Worm (Caenorhabditis elegans): ENCODE results near the gene tmed-4.
"Not testable (repeated sequence)": the region's sequence is repeated elsewhere in the genome, so short reads cannot be mapped to it uniquely, and the experiment has no call there.

Gene tmed-4

DNA sequence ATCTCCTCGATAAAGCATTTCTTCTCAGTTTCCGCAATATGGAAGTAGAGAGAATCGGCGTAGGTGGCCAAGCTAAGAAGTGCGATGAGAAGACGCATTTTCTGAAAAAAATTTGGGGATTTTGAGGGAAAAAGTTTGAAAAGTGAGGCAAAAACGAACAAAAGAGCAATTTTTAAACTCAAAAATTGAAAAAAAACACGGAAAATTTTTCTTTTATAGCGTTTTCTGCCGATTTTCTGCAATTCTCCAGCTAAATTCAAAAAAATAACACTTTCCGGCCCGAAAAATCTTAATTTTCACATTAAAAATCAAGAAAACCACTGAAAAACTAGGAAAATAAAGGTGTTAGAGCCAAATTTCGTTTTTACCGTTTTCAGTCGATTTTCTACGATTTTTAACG, at the start of gene tmed-4:
tmed-4 (minus strand) TSS at position 101 of the 400 bp plus-strand sequence.
- TF ChIP-seq klf-2 (GFP tag; conservative IDR thresholded peaks at IDR 0.05); ztf-23 (GFP tag; IDR thresholded peaks at IDR 0.05); med-1 (GFP tag; optimal IDR thresholded peaks at IDR 0.05; ENCODE audit: insufficient read depth): not testable (repeated sequence)

DNA sequence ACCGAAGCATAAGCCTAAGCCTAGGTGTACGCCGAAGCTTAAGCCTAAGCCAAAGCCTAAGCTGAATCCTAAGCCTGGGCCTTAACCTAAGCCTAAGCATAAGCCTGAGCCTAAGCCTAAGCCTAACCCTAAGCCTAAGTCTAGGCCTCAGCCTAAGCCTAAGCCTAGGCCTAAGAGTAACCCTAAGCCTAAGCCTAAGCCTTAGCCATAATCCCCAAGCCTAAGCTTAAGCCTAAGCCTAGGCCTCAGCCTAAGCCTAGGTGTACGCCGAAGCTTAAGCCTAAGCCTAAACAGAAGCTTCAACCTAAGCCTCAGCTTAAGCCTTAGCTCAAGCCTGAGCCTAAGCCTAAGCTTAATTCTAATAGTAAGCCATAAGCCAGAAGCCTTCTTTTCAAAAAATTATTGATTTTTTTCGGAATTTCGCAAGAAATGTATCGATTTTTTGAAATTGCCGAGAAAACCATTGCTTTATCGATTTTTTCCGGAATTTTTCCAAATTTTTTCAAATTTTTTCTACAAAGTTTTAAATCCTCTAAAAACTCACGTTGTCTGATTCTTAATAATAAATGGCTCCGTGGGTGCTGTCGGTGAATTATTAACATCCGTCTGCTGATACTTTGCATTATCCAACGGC, 49.4 kb upstream of the tmed-4 start:
- TF ChIP-seq ztf-23 (GFP tag; IDR thresholded peaks at IDR 0.05), result no peak
- TF ChIP-seq klf-2 (GFP tag; conservative IDR thresholded peaks at IDR 0.05), result no peak
- no peak for TF ChIP-seq ref-1 (GFP tag; conservative IDR thresholded peaks at IDR 0.05)
- no peak for TF ChIP-seq cog-1 (tag; optimal IDR thresholded peaks at IDR 0.05)
- peak; percentile 89; the same call in 1 of the 2 replicates for TF ChIP-seq ztf-29 (GFP tag; IDR thresholded peaks at IDR 0.05)
- TF ChIP-seq T22C8.4 (GFP tag; IDR thresholded peaks at IDR 0.05), result peak; percentile 81
- TF ChIP-seq tab-1 (GFP tag; IDR thresholded peaks at IDR 0.05), result no peak
- TF ChIP-seq flt-1 (GFP tag; IDR thresholded peaks at IDR 0.05), result no peak
- TF ChIP-seq med-1 (GFP tag; optimal IDR thresholded peaks at IDR 0.05; ENCODE audit: insufficient read depth), result no peak

DNA sequence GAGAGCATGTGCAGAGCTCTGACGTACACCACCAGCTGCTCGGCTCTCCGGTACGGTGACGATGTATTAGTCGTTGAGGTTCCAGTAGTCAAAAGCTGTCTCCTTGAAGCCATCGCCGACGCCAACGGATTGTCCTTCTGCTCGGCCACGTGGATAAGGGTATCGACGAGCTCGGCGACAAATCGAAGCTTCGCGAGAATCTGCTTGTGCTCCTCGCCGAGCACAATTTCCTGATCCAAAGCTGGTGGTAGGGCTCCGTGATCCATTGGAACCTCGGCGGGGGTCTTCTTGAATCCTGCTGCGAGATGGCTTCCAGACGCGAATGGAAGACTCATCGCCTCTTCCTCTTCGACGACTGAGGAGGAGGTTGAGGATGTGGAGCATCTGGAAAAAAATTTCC, 48.6 kb upstream of the tmed-4 start:
- TF ChIP-seq cog-1 (tag; optimal IDR thresholded peaks at IDR 0.05) (no peak), klf-2 (GFP tag; conservative IDR thresholded peaks at IDR 0.05) (no peak), ztf-23 (GFP tag; IDR thresholded peaks at IDR 0.05) (no peak), tab-1 (GFP tag; IDR thresholded peaks at IDR 0.05) (no peak), med-1 (GFP tag; optimal IDR thresholded peaks at IDR 0.05; ENCODE audit: insufficient read depth) (no peak), flt-1 (GFP tag; IDR thresholded peaks at IDR 0.05) (no peak), ref-1 (GFP tag; conservative IDR thresholded peaks at IDR 0.05) (no peak), ztf-29 (GFP tag; IDR thresholded peaks at IDR 0.05) (no peak)

DNA sequence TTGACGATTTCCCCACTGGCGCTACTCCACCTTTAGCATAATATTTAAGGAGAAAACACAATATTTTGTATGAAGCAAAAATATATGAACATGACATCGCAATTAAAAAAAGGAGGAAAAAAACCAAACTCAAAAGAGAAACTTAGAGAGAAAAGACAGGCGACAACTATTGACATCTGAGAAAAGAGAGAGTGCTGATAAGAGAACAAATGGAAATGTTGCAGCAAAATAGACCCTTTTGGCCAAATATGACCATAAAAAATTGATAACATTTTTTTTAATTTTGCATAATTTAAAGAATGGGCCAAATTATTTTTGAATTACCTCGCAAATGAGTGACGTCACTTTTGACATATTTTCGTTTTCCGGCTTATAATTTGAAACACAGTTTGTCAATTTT, 45.8 kb upstream of the tmed-4 start:
- TF ChIP-seq med-1 (GFP tag; optimal IDR thresholded peaks at IDR 0.05; ENCODE audit: insufficient read depth), result no peak
- no peak for TF ChIP-seq T22C8.4 (GFP tag; IDR thresholded peaks at IDR 0.05)
- TF ChIP-seq cog-1 (tag; optimal IDR thresholded peaks at IDR 0.05), result no peak
- TF ChIP-seq ztf-23 (GFP tag; IDR thresholded peaks at IDR 0.05), result no peak
- no peak for TF ChIP-seq ref-1 (GFP tag; conservative IDR thresholded peaks at IDR 0.05)
- no peak for TF ChIP-seq tab-1 (GFP tag; IDR thresholded peaks at IDR 0.05)
- no peak for TF ChIP-seq flt-1 (GFP tag; IDR thresholded peaks at IDR 0.05)
- no peak for TF ChIP-seq ztf-29 (GFP tag; IDR thresholded peaks at IDR 0.05)
- no peak for TF ChIP-seq klf-2 (GFP tag; conservative IDR thresholded peaks at IDR 0.05)

DNA sequence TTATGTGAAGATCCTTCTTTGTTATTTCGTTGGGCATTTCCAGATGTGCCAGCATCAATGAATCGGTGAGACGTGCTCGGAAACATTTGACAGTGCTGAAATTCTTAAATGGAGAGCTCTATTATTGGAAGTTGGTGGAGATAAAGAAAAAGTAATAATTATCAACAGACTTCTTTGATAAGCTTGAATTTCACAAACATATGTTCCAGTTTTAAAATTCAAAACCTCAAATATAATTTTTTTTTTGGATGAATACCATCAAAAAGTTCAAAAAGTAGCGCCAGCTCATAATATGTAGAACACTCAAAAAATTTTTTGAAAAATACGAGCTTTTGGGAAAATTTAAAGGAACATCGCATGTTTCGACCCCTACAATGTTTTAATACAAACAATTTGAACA, 45.2 kb upstream of the tmed-4 start, which contains the start of gene Y60A3A.25:
Y60A3A.25 (minus strand) TSS at position 101 of the 400 bp plus-strand sequence.
- TF ChIP-seq ref-1 (GFP tag; conservative IDR thresholded peaks at IDR 0.05) (no peak), cog-1 (tag; optimal IDR thresholded peaks at IDR 0.05) (no peak), med-1 (GFP tag; optimal IDR thresholded peaks at IDR 0.05; ENCODE audit: insufficient read depth) (no peak), T22C8.4 (GFP tag; IDR thresholded peaks at IDR 0.05) (no peak), ztf-29 (GFP tag; IDR thresholded peaks at IDR 0.05) (no peak), ztf-23 (GFP tag; IDR thresholded peaks at IDR 0.05) (no peak), klf-2 (GFP tag; conservative IDR thresholded peaks at IDR 0.05) (no peak), tab-1 (GFP tag; IDR thresholded peaks at IDR 0.05) (no peak), flt-1 (GFP tag; IDR thresholded peaks at IDR 0.05) (no peak)

DNA sequence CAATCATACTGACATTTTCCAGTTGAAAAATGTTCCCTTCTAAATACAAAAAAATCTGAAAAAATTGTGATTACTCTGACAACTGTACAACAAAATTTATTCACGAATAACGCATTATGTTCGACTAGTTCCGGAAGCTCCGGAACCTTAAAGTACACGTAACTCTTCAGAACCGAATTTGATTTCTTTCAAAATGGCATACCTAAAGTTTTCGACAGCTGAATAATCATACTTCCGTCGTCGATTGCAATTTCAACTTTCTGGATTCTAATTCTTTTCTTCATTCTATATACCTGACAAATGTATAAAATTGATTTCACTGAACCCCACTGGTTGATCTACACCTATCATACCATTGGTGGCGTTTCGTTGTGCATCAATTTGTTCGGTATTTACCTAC, 38.8 kb upstream of the tmed-4 start, which contains the start of gene sri-67:
sri-67 (plus strand) TSS at position 301 of the 400 bp plus-strand sequence.
- TF ChIP-seq tab-1 (GFP tag; IDR thresholded peaks at IDR 0.05), result no peak
- no peak for TF ChIP-seq ztf-23 (GFP tag; IDR thresholded peaks at IDR 0.05)
- TF ChIP-seq med-1 (GFP tag; optimal IDR thresholded peaks at IDR 0.05; ENCODE audit: insufficient read depth), result no peak
- TF ChIP-seq klf-2 (GFP tag; conservative IDR thresholded peaks at IDR 0.05), result no peak
- no peak for TF ChIP-seq cog-1 (tag; optimal IDR thresholded peaks at IDR 0.05)
- no peak for TF ChIP-seq T22C8.4 (GFP tag; IDR thresholded peaks at IDR 0.05)
- no peak for TF ChIP-seq flt-1 (GFP tag; IDR thresholded peaks at IDR 0.05)
- no peak for TF ChIP-seq ref-1 (GFP tag; conservative IDR thresholded peaks at IDR 0.05)
- no peak for TF ChIP-seq ztf-29 (GFP tag; IDR thresholded peaks at IDR 0.05)

DNA sequence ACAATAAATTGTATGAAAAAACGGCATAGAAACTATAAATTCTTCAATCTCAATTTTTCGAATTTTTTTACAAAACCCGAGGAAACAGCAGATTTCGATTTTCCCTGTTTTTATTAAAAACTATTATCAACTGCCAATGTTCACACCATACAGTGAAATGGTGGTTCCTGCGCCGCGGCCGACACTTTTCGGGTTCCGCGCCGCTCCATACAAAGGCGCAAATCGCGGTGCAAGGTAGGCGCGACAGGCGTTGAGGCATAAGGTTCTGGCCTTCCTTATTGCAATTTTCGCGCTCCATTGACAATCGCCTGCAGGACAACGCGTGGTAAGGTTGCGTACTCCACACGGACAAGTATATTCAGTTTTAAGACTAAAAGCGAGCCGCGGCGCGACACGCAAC, 37.9 kb upstream of the tmed-4 start:
- TF ChIP-seq tab-1 (GFP tag; IDR thresholded peaks at IDR 0.05) (no peak), klf-2 (GFP tag; conservative IDR thresholded peaks at IDR 0.05) (no peak), flt-1 (GFP tag; IDR thresholded peaks at IDR 0.05) (no peak), T22C8.4 (GFP tag; IDR thresholded peaks at IDR 0.05) (no peak), med-1 (GFP tag; optimal IDR thresholded peaks at IDR 0.05; ENCODE audit: insufficient read depth) (no peak), ztf-29 (GFP tag; IDR thresholded peaks at IDR 0.05) (no peak), cog-1 (tag; optimal IDR thresholded peaks at IDR 0.05) (no peak)

DNA sequence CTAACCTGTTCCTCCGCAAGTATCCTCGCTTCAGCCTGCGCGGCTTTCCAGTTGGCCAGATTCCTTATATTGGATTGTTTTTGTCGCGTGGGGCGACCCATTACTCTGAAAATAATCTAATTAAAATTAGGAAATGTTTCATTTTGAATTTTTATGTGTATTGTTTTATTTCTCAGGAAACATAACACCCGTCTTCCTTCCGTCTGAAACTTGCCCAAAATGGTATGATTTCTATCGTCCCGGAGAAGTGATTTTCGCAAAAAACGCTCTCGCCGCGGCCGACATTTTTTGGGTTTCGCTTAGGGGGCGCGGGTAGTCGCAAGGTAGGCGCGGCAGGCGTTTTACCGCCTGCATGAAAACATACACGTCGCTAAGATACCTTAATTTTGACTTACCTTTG, 37.3 kb upstream of the tmed-4 start, which contains the start of gene clec-260:
clec-260 (minus strand) TSS at position 101 of the 400 bp plus-strand sequence.
- no peak for TF ChIP-seq klf-2 (GFP tag; conservative IDR thresholded peaks at IDR 0.05)
- no peak for TF ChIP-seq ztf-23 (GFP tag; IDR thresholded peaks at IDR 0.05)
- no peak for TF ChIP-seq flt-1 (GFP tag; IDR thresholded peaks at IDR 0.05)
- TF ChIP-seq T22C8.4 (GFP tag; IDR thresholded peaks at IDR 0.05), result no peak
- TF ChIP-seq med-1 (GFP tag; optimal IDR thresholded peaks at IDR 0.05; ENCODE audit: insufficient read depth), result no peak
- TF ChIP-seq ref-1 (GFP tag; conservative IDR thresholded peaks at IDR 0.05), result no peak
- TF ChIP-seq ztf-29 (GFP tag; IDR thresholded peaks at IDR 0.05), result no peak

DNA sequence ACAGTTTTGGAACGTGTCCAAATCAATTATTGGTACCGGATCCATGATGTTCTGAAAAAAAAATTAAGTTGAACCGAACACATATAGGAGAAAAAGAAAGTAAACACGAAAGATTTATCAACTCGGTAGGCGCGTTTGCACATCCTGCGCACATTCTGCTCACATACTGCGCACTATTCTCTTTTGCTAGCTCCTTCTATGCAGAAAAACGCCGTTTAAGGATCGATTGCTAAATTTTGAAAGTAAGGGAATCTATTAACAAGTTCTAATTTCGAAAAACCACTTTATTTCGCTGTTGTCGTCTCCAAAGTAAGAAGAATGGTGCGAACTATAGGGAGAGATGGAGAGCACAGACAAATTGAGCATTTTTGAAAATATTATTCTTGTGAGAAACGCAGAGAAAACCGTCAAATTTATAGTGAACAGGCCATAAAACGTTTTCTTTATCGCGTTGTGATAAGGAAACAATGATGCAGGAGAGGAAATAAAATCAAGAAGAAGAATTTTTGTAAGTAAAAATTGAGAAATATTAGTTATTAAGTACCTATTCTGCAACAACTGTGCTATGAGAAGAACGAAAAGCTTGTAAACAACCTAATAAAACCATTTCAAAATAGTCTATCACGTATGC, 33.1 kb upstream of the tmed-4 start, which contains the start of gene Y60A3A.24:
Y60A3A.24 (minus strand) TSS at position 51 of the 631 bp plus-strand sequence.
- TF ChIP-seq ref-1 (GFP tag; conservative IDR thresholded peaks at IDR 0.05) (no peak), tab-1 (GFP tag; IDR thresholded peaks at IDR 0.05) (no peak), med-1 (GFP tag; optimal IDR thresholded peaks at IDR 0.05; ENCODE audit: insufficient read depth) (no peak), ztf-23 (GFP tag; IDR thresholded peaks at IDR 0.05) (no peak), T22C8.4 (GFP tag; IDR thresholded peaks at IDR 0.05) (no peak), flt-1 (GFP tag; IDR thresholded peaks at IDR 0.05) (no peak), cog-1 (tag; optimal IDR thresholded peaks at IDR 0.05) (no peak), klf-2 (GFP tag; conservative IDR thresholded peaks at IDR 0.05) (no peak), ztf-29 (GFP tag; IDR thresholded peaks at IDR 0.05) (no peak)
